Worm (Caenorhabditis elegans): ENCODE results near the gene F58D2.2.

DNA sequence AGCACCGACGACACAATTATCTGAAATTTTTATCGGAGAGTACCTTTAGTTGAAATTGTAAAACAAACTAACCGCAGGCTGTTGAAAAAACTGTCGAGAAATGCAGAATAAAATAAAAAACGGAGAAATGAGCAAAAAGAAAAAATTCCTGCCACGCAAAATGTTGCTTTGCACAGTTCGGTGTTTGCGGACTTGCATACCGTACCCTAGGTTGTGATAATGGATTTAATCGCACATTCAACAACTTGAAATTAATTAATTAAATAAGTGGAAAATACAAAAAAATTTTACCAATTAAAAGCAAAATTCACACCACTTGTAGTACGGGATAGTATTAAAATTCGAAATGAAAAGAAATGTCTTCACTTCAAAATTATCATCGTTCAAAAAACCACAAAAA, 41.8 kb downstream of the F58D2.2 start:
- no peak for TF ChIP-seq pha-4 (tag; optimal IDR thresholded peaks at IDR 0.05)
- no peak for TF ChIP-seq ceh-40 (GFP tag; IDR thresholded peaks at IDR 0.05)
- TF ChIP-seq C06A6.2 (GFP tag; conservative IDR thresholded peaks at IDR 0.05) = no peak
- TF ChIP-seq let-526 (GFP tag; IDR thresholded peaks at IDR 0.05) = no peak
- TF ChIP-seq egrh-3 (GFP tag; IDR thresholded peaks at IDR 0.05) = no peak
- no peak for TF ChIP-seq atf-7 (tag; optimal IDR thresholded peaks at IDR 0.05)
- no peak for TF ChIP-seq let-607 (tag; optimal IDR thresholded peaks at IDR 0.05)
- no peak for TF ChIP-seq unc-62 (GFP tag; optimal IDR thresholded peaks at IDR 0.05)
- TF ChIP-seq snpc-4 (GFP tag; optimal IDR thresholded peaks at IDR 0.05) = no peak
- no peak for TF ChIP-seq snpc-4 (tag; optimal IDR thresholded peaks at IDR 0.05)
- TF ChIP-seq dpl-1 (GFP tag; optimal IDR thresholded peaks at IDR 0.05) = no peak
- TF ChIP-seq tbp1 (GFP tag; optimal IDR thresholded peaks at IDR 0.05) = no peak
- no peak for TF ChIP-seq lag-1 (GFP tag; IDR thresholded peaks at IDR 0.05)

Data from whole organism, young adult.